Fruit fly (Drosophila melanogaster): ENCODE measurements around the gene CG34289.

DNA sequence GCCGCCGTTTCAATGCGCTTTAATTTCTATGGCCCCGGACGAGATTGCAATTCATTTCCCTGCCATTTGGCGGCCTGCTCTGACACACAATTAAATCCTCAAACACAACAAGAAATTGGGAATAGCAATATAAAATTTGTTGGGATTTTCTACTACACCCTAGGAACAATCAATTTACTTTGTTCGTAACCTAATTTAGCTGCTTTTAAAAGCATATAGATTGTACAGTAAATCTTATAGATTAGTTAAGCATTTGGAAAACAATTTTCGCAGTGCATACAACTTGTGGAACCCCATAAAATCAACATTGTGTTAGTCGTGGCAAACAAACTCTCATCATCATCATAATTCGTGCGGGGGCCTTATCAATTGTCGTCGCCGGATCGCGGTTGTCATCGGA lies 31.2 kb downstream of the CG34289 start:
- TF ChIP-seq vri (GFP tag; optimal IDR thresholded peaks at IDR 0.05) (no peak), CG6163 (GFP tag; IDR thresholded peaks at IDR 0.05) (no peak; the same call in 2 of the 3 replicates), ss (GFP tag; optimal IDR thresholded peaks at IDR 0.05) (no peak), CG6854 (GFP tag; optimal IDR thresholded peaks at IDR 0.05) (no peak), cyc (GFP tag; optimal IDR thresholded peaks at IDR 0.05) (no peak), CG10669 (GFP tag; optimal IDR thresholded peaks at IDR 0.05) (no peak), spab (GFP tag; optimal IDR thresholded peaks at IDR 0.05) (no peak), CG31627 (GFP tag; optimal IDR thresholded peaks at IDR 0.05) (no peak), Gug (GFP tag; IDR thresholded peaks at IDR 0.05) (no peak), svp (GFP tag) (no peak)

All from whole organism, prepupa.